Worm (Caenorhabditis elegans) whole organism, late embryonic: ENCODE results near the gene pals-22.

Experiments used
- C08G9.2 ChIP-seq: sonication (generic microtip); optimal IDR thresholded peaks from 2 replicates; lab custom pipeline; 2016; ENCODE audit warnings: mild to moderate bottlenecking, missing genetic modification characterization, moderate library complexity, missing compliant biosample characterization
- F13H6.1 ChIP-seq: sonication (generic microtip); optimal IDR thresholded peaks from 2 replicates; lab custom pipeline; 2016; ENCODE audit warnings: missing genetic modification characterization, missing compliant biosample characterization
- K09A11.1 ChIP-seq: sonication (generic microtip); optimal IDR thresholded peaks from 2 replicates; lab custom pipeline; 2017; ENCODE audit warnings: antibody characterized with exemption, mild to moderate bottlenecking, missing genetic modification characterization, missing compliant biosample characterization; ENCODE audit not compliant: insufficient read depth
- ahr-1 ChIP-seq: sonication (generic microtip); optimal IDR thresholded peaks from 2 replicates; lab custom pipeline; 2016; ENCODE audit warnings: missing genetic modification characterization, missing compliant biosample characterization
- ama-1 ChIP-seq: fragments of 150-350 bp; optimal IDR thresholded peaks from 2 replicates; lab custom pipeline; 2014
- ceh-14 ChIP-seq: sonication (generic microtip); optimal IDR thresholded peaks from 2 replicates; lab custom pipeline; 2016; ENCODE audit warnings: missing genotype, missing genetic modification characterization, missing compliant biosample characterization
- ceh-2 ChIP-seq: sonication (generic microtip); optimal IDR thresholded peaks from 2 replicates; lab custom pipeline; 2016; ENCODE audit warnings: missing genotype, missing genetic modification characterization, missing compliant biosample characterization
- ceh-22 ChIP-seq: sonication (generic microtip); optimal IDR thresholded peaks from 2 replicates; lab custom pipeline; 2017; ENCODE audit warnings: missing biosample characterization, missing genetic modification characterization
- ceh-30 ChIP-seq: fragments of 150-350 bp; optimal IDR thresholded peaks from 2 replicates; lab custom pipeline; 2014; ENCODE audit warnings: missing biosample characterization, missing genetic modification characterization
- ceh-31 ChIP-seq: sonication (generic microtip); optimal IDR thresholded peaks from 2 replicates; lab custom pipeline; 2016; ENCODE audit warnings: missing genetic modification characterization, missing compliant biosample characterization
- ceh-48 ChIP-seq: sonication (generic microtip); optimal IDR thresholded peaks from 2 replicates; lab custom pipeline; 2016; ENCODE audit warnings: missing genetic modification characterization, inconsistent platforms, missing compliant biosample characterization
- ceh-9 ChIP-seq: sonication (generic microtip); optimal IDR thresholded peaks from 2 replicates; lab custom pipeline; 2016; ENCODE audit warnings: mild to moderate bottlenecking, missing genetic modification characterization, inconsistent platforms, missing compliant biosample characterization
- che-1 ChIP-seq: sonication (generic microtip); optimal IDR thresholded peaks from 2 replicates; lab custom pipeline; 2016; ENCODE audit warnings: mild to moderate bottlenecking, missing genetic modification characterization, missing compliant biosample characterization
- dmd-4 ChIP-seq: sonication (generic microtip); optimal IDR thresholded peaks from 2 replicates; lab custom pipeline; 2016; ENCODE audit warnings: borderline replicate concordance, missing genetic modification characterization, missing compliant biosample characterization
- elt-2 ChIP-seq: sonication (generic microtip); optimal IDR thresholded peaks from 2 replicates; lab custom pipeline; 2016; ENCODE audit warnings: missing genetic modification reagents, missing genetic modification characterization, missing compliant biosample characterization
- eyg-1 ChIP-seq: sonication (generic microtip); optimal IDR thresholded peaks from 2 replicates; lab custom pipeline; 2016; ENCODE audit warnings: missing genotype, missing genetic modification characterization, missing compliant biosample characterization
- fkh-10 ChIP-seq: fragments of 150-350 bp; optimal IDR thresholded peaks from 2 replicates; lab custom pipeline; 2014; ENCODE audit warnings: missing biosample characterization, missing genetic modification reagents, missing genetic modification characterization
- gmeb-2 ChIP-seq: sonication (generic microtip); optimal IDR thresholded peaks from 2 replicates; lab custom pipeline; 2016; ENCODE audit warnings: missing genetic modification characterization, inconsistent platforms, missing compliant biosample characterization
- hlh-13 ChIP-seq: fragments of 200-800 bp; sonication (Bioruptor generic); optimal IDR thresholded peaks from 2 replicates; lab custom pipeline; 2018; ENCODE audit warnings: mild to moderate bottlenecking, missing genetic modification characterization, missing compliant biosample characterization
- hlh-6 ChIP-seq: sonication (generic microtip); optimal IDR thresholded peaks from 2 replicates; lab custom pipeline; 2016; ENCODE audit warnings: missing genotype, missing genetic modification characterization, missing compliant biosample characterization
- madf-2 ChIP-seq: sonication (generic microtip); optimal IDR thresholded peaks from 2 replicates; lab custom pipeline; 2017; ENCODE audit warnings: missing genetic modification characterization, missing compliant biosample characterization
- mec-3 ChIP-seq: sonication (generic microtip); optimal IDR thresholded peaks from 2 replicates; lab custom pipeline; 2016; ENCODE audit warnings: borderline replicate concordance, missing genetic modification characterization, missing compliant biosample characterization
- nfya-1 ChIP-seq: sonication (generic microtip); optimal IDR thresholded peaks from 2 replicates; lab custom pipeline; 2017; ENCODE audit warnings: missing genetic modification characterization, mild to moderate bottlenecking, missing compliant biosample characterization, antibody characterized with exemption, moderate library complexity
- pat-9 ChIP-seq: fragments of 200-800 bp; sonication (Bioruptor generic); optimal IDR thresholded peaks from 2 replicates; lab custom pipeline; 2018; ENCODE audit warnings: mild to moderate bottlenecking, missing genetic modification characterization, moderate library complexity, missing compliant biosample characterization
- pax-1 ChIP-seq: fragments of 150-350 bp; optimal IDR thresholded peaks from 2 replicates; lab custom pipeline; 2014; ENCODE audit warnings: missing biosample characterization, missing genetic modification characterization
- pha-4 ChIP-seq: fragments of 150-350 bp; optimal IDR thresholded peaks from 2 replicates; lab custom pipeline; 2018; ENCODE audit warnings: missing biosample characterization, missing genetic modification reagents, missing genetic modification characterization
- pqm-1 ChIP-seq: sonication (generic microtip); optimal IDR thresholded peaks from 2 replicates; lab custom pipeline; 2016; ENCODE audit warnings: missing genetic modification characterization, missing compliant biosample characterization
- ref-2 ChIP-seq: sonication (generic microtip); optimal IDR thresholded peaks from 2 replicates; lab custom pipeline; 2016; ENCODE audit warnings: missing genetic modification characterization, missing compliant biosample characterization
- sdc-2 ChIP-seq: sonication (generic microtip); optimal IDR thresholded peaks from 2 replicates; lab custom pipeline; 2016; ENCODE audit warnings: missing genotype, missing genetic modification characterization, missing compliant biosample characterization
- sox-4 ChIP-seq: sonication (generic microtip); optimal IDR thresholded peaks from 2 replicates; lab custom pipeline; 2017; ENCODE audit warnings: mild to moderate bottlenecking, missing genetic modification characterization, inconsistent platforms, missing compliant biosample characterization
- syd-9 ChIP-seq: sonication (generic microtip); optimal IDR thresholded peaks from 2 replicates; lab custom pipeline; 2016; ENCODE audit warnings: mild to moderate bottlenecking, missing genetic modification characterization, moderate library complexity, missing compliant biosample characterization
- tbx-2 ChIP-seq: sonication (generic microtip); optimal IDR thresholded peaks from 2 replicates; lab custom pipeline; 2016; ENCODE audit warnings: missing genetic modification characterization, missing compliant biosample characterization
- unc-3 ChIP-seq, 2 experiments: fragments of 200-800 bp in 1 of 2; sonication (Bioruptor generic) in 1 of 2; sonication (generic microtip) in 1 of 2; conservative IDR thresholded peaks in 1 of 2; optimal IDR thresholded peaks in 1 of 2; 2 replicates each; pipeline versions ENCODE4 v1.3.6 to Lab custom; 2016 to 2022; ENCODE audit warnings: missing compliant biosample characterization in 2 of 2, missing genetic modification characterization in 2 of 2, missing genetic modification reagents in 1 of 2
- unc-42 ChIP-seq: sonication (generic microtip); optimal IDR thresholded peaks from 2 replicates; lab custom pipeline; 2016; ENCODE audit warnings: missing genotype, missing genetic modification characterization, missing compliant biosample characterization
- unc-55 ChIP-seq: sonication (generic microtip); optimal IDR thresholded peaks from 2 replicates; lab custom pipeline; 2017; ENCODE audit warnings: missing biosample characterization, missing genetic modification reagents, missing genetic modification characterization
- unc-86 ChIP-seq: sonication (generic microtip); optimal IDR thresholded peaks from 2 replicates; lab custom pipeline; 2016; ENCODE audit warnings: missing genetic modification characterization, missing compliant biosample characterization
- zip-5 ChIP-seq: sonication (generic microtip); optimal IDR thresholded peaks from 2 replicates; lab custom pipeline; 2016; ENCODE audit warnings: missing genetic modification characterization, missing compliant biosample characterization
- ztf-16 ChIP-seq: sonication (generic microtip); optimal IDR thresholded peaks from 2 replicates; lab custom pipeline; 2017; ENCODE audit warnings: missing genetic modification characterization, missing compliant biosample characterization

pals-22 gene

DNA sequence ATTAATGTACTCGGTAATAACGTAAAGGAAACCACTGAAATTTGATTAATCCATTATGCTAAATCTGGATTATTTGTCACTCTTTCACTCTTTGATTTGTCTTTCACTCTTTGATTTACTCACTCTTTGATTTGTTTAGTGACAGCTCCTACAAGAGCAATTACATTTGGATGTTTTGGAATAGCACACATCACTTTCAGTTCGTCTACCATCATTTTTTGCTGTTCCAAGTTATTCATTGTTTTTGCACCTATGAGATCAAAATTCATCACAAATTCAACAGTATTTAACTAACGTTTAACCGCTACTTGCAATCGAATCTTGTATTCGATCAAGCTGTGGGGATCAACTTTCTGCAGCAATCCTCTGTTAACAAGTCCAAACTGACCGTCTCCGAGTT is 16.9 kb downstream of the pals-22 start:
- TF ChIP-seq dmd-4 (no peak), eyg-1 (tag; lab: Kevin White, UChicago) (no peak), gmeb-2 (tag; lab: Kevin White, UChicago) (no peak), unc-55 (no peak)

DNA sequence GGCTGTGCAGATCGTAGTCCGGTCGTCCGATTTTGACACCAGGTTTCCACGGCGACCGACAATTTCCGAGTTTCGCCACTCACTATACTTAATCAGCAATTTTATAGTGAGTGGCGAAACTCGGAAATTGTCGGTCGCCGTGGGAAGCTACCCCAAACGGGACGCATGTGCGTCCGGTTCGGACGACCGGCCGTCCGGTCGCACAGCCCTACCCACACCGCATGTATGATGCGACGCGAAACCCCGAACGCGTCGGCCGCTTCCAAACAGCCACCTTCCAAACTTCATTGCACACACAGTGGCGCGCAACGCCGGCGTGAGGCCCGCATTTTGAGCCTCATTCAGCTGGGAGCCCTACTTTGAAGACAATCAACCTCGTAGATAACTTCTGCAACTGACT is 18.9 kb downstream of the pals-22 start:
- TF ChIP-seq C08G9.2 (tag; lab: Kevin White, UChicago), result no peak
- no peak for TF ChIP-seq pat-9 (tag; lab: Kevin White, UChicago)
- TF ChIP-seq nfya-1 (tag; lab: Kevin White, UChicago), result no peak
- no peak for TF ChIP-seq ceh-30 (tag; lab: Kevin White, UChicago)
- no peak for TF ChIP-seq ceh-48 (tag; lab: Kevin White, UChicago)
- TF ChIP-seq zip-5 (tag; lab: Kevin White, UChicago), result no peak
- no peak for TF ChIP-seq hlh-13 (GFP tag; lab: Kevin White, UChicago)
- TF ChIP-seq fkh-10, result no peak
- no peak for TF ChIP-seq ceh-22
- no peak for TF ChIP-seq syd-9
- TF ChIP-seq, all 69 proteins: peak for 0

DNA sequence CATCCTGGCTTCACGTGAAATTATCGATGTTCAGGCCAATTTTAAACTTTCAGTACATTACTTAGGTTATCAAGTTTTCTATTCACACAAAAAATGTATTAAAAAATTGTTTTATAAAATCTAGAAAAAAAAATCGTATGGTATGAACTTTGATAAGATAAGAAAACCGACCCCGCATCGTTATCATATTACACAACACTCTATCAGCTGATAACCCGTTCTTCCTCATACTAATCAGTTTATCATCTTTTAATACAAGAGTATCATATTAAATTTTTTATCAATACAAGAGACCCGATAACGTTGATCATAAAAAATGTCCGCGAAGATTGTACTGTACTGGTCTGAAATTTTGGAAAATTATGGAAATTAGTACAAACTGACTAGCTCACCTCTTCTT is 21.9 kb downstream of the pals-22 start:
- TF ChIP-seq gmeb-2 (tag; lab: Kevin White, UChicago), result no peak
- no peak for TF ChIP-seq ceh-2
- TF ChIP-seq ref-2 (tag; lab: Kevin White, UChicago), result no peak
- no peak for TF ChIP-seq ceh-31 (tag; lab: Kevin White, UChicago)
- peak; percentile 100 for TF ChIP-seq elt-2 (tag; lab: Kevin White, UChicago)
- TF ChIP-seq ama-1 (lab: Kevin White, UChicago), result no peak
- TF ChIP-seq tbx-2 (tag; lab: Kevin White, UChicago), result no peak
- TF ChIP-seq pqm-1 (tag; lab: Kevin White, UChicago), result peak; percentile 70
- no peak for TF ChIP-seq pax-1 (tag; lab: Kevin White, UChicago)
- TF ChIP-seq unc-3 (GFP tag; conservative IDR thresholded peaks at IDR 0.05; lab: Robert Waterston, UW), result no peak
- no peak for TF ChIP-seq unc-3 (tag; optimal IDR thresholded peaks at IDR 0.05; lab: Kevin White, UChicago)

DNA sequence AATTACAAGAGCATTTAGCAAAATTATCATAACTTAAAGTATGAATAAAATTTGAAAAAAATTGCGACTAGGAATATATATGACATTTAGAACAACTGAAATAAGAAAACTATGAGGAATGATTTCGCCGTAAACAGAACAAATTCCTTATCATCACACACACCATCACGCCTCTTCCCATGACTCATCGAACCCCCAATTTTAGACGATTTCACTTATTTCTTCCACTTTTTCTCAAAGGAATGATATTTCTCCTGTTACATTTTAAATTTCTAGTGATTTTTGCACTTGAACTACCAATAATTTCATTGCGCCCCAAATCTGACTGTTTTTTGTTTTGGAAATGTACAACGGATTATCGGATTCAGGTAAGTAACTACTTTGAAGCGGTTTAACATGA is 24.4 kb downstream of the pals-22 start, which contains the start of the genes zig-13 and ver-1:
Gene zig-13 (minus strand): TSS at position 101 of the 400 bp plus-strand sequence.
Gene ver-1 (plus strand): TSS at position 180 of the 400 bp plus-strand sequence.
- TF ChIP-seq sdc-2 (tag; lab: Kevin White, UChicago) (no peak), ceh-14 (tag; lab: Kevin White, UChicago) (no peak), sox-4 (tag; lab: Kevin White, UChicago) (no peak), C08G9.2 (tag; lab: Kevin White, UChicago) (no peak), unc-42 (tag; lab: Kevin White, UChicago) (no peak), pat-9 (tag; lab: Kevin White, UChicago) (no peak), ztf-16 (tag; lab: Kevin White, UChicago) (no peak), K09A11.1 (tag; lab: Kevin White, UChicago) (no peak), ceh-30 (tag; lab: Kevin White, UChicago) (no peak), hlh-6 (tag; lab: Kevin White, UChicago) (no peak), madf-2 (no peak), ceh-9 (no peak), unc-86 (tag; lab: Kevin White, UChicago) (no peak), ahr-1 (tag; lab: Kevin White, UChicago) (no peak), ceh-2 (no peak), pha-4 (tag; lab: Kevin White, UChicago) (no peak)

DNA sequence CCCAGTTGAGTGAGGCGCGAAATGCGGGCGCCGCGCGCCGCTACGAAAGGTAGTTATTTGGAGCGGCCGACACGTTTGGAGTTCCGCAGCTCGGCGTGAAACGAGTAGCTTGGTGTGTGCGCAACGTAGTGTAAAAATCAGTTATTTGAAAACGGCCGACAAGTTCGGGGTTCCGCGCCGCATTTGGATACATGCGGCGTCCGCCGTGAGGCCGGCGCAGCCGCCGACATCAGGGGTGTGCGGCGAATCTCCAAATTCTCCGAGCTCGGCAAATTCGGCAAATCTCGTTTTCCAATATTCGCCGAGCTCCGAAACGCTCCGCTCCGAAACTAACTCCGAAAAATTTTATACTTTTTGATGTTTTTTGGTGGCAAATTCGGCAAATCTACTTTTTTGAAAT is 25.8 kb downstream of the pals-22 start:
- no peak for TF ChIP-seq zip-5 (tag; lab: Kevin White, UChicago)
- no peak for TF ChIP-seq ceh-31 (tag; lab: Kevin White, UChicago)
- TF ChIP-seq F13H6.1 (tag; lab: Kevin White, UChicago), result no peak
- TF ChIP-seq syd-9, result no peak
- TF ChIP-seq che-1 (tag; lab: Kevin White, UChicago), result no peak
- TF ChIP-seq mec-3 (tag; lab: Kevin White, UChicago), result no peak
- no peak for TF ChIP-seq pat-9 (tag; lab: Kevin White, UChicago)
- TF ChIP-seq, all 69 proteins: peak for 0
